Worm (Caenorhabditis elegans) whole organism, L2 larva: Measurements from ENCODE around the gene idh-1.

Experiments
- Y55F3AM.14 ChIP-seq: fragments of 200-800 bp; sonication (Bioruptor generic); optimal IDR thresholded peaks from 2 replicates; lab custom pipeline; 2018; ENCODE audit warnings: mild to moderate bottlenecking, missing genetic modification characterization, missing compliant biosample characterization
- aly-2 ChIP-seq: fragments of 150-350 bp; optimal IDR thresholded peaks from 2 replicates; lab custom pipeline; 2014; ENCODE audit warnings: missing biosample characterization, missing genetic modification characterization
- blmp-1 ChIP-seq: sonication (generic microtip); optimal IDR thresholded peaks from 2 replicates; lab custom pipeline; 2017; ENCODE audit warnings: missing genetic modification characterization, mild to moderate bottlenecking, missing compliant biosample characterization, antibody characterized with exemption, moderate library complexity; ENCODE audit not compliant: insufficient read depth
- egl-27 ChIP-seq: sonication (generic microtip); optimal IDR thresholded peaks from 3 replicates; lab custom pipeline; 2017; ENCODE audit warnings: missing biosample characterization, missing genetic modification reagents, missing genetic modification characterization
- elt-3 ChIP-seq: sonication (generic microtip); optimal IDR thresholded peaks from 2 replicates; lab custom pipeline; 2017; ENCODE audit warnings: missing biosample characterization, missing genetic modification characterization
- gmeb-1 ChIP-seq: fragments of 150-350 bp; optimal IDR thresholded peaks from 2 replicates; lab custom pipeline; 2014; ENCODE audit warnings: missing biosample characterization, missing genetic modification characterization
- lin-13 ChIP-seq: fragments of 150-350 bp; optimal IDR thresholded peaks from 2 replicates; lab custom pipeline; 2014; ENCODE audit warnings: missing biosample characterization, missing genetic modification reagents, missing genetic modification characterization
- nhr-11 ChIP-seq: fragments of 150-350 bp; optimal IDR thresholded peaks from 2 replicates; lab custom pipeline; 2014; ENCODE audit warnings: missing biosample characterization, missing genetic modification characterization
- nhr-12 ChIP-seq: fragments of 150-350 bp; optimal IDR thresholded peaks from 2 replicates; lab custom pipeline; 2014; ENCODE audit warnings: missing biosample characterization, missing genetic modification characterization
- peb-1 ChIP-seq: fragments of 150-350 bp; optimal IDR thresholded peaks from 2 replicates; lab custom pipeline; 2014; ENCODE audit warnings: missing biosample characterization, missing genetic modification characterization
- unc-39 ChIP-seq: fragments of 150-350 bp; optimal IDR thresholded peaks from 2 replicates; lab custom pipeline; 2014; ENCODE audit warnings: missing biosample characterization, missing genetic modification characterization
- unc-62 ChIP-seq: fragments of 150-350 bp; optimal IDR thresholded peaks from 2 replicates; lab custom pipeline; 2014; ENCODE audit warnings: missing biosample characterization, missing genetic modification reagents, missing genetic modification characterization
- ztf-4 ChIP-seq: fragments of 150-350 bp; optimal IDR thresholded peaks from 2 replicates; lab custom pipeline; 2014; ENCODE audit warnings: missing biosample characterization, missing genetic modification characterization

- TF ChIP-seq elt-3 (tag; lab: Kevin White, UChicago): no peak
- peak; percentile 92 for TF ChIP-seq lin-13 (GFP tag; lab: Kevin White, UChicago)
- TF ChIP-seq aly-2: no peak
- TF ChIP-seq nhr-11 (tag; lab: Kevin White, UChicago): peak; percentile 44
- TF ChIP-seq blmp-1: peak; percentile 81
- TF ChIP-seq unc-62 (GFP tag; lab: Kevin White, UChicago): no peak
- no peak for TF ChIP-seq unc-39
- peak; percentile 76 for TF ChIP-seq gmeb-1
- TF ChIP-seq egl-27 (tag; lab: Kevin White, UChicago): peak; percentile 90
- no peak for TF ChIP-seq nhr-12 (tag; lab: Kevin White, UChicago)
- TF ChIP-seq Y55F3AM.14 (GFP tag; lab: Kevin White, UChicago): peak; percentile 86
- TF ChIP-seq peb-1: no peak
- peak; percentile 86 for TF ChIP-seq ztf-4 (tag; lab: Kevin White, UChicago)
Measured at ce11 chrIV:9444417-9445026, 3.6 kb upstream of the idh-1 start.
